Fruit fly (Drosophila melanogaster): ENCODE results near the gene NFAT.

DNA sequence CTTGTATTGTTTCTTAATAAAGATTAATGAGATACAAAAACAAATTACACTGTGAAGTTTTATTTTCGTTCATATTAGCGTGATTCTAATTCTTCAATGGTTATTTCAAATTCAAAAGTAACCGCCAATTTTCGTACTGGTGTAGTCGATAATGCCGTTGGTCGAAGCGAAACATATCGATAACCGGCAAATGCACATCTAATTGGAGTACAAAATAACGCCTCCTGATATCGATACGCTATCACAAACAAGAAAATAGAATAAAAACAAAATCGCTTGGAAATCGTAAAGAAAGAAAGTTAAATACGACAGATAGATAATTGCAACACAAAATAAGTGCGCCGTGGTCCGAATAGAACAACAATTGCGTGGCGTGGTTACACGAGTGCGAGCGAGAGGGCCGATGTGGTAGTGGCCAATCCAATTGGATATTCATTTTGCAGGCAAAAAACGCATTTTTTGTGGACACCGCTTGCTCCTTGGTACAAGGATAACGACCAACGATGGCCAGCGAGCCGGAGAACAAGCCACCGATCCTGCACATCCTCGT lies 18.5 kb upstream of the NFAT start:
- TF ChIP-seq Dll (optimal IDR thresholded peaks at IDR 0.05) (no peak), psq (optimal IDR thresholded peaks at IDR 0.05) (no peak)

Data from whole organism.